Worm (Caenorhabditis elegans): ENCODE data around the gene F23B12.7.

DNA sequence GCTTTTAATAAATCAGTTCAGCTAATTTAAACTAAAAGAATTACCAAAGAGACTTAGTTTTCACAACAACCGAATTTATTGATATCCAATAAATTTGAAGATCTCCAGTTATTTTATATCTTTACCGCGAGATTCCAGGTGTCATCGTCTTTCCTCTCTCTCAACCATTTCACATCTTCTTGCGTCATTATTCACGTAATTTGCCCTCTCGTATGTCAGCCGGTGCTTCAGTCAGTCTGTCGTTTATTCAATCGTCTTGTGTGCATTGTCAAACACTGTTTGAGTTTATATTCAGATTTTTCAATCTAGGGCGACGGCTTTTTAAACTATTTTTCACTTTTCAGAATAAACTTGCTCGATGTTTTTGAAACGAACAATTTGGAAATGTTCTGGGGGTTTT, 12.1 kb upstream of the F23B12.7 start:
- TF ChIP-seq nhr-43 (tag; optimal IDR thresholded peaks at IDR 0.05; ENCODE audit: poor library complexity, severe bottlenecking) (no peak), pqm-1 (tag; optimal IDR thresholded peaks at IDR 0.05) (no peak), snpc-4 (tag; optimal IDR thresholded peaks at IDR 0.05) (no peak), R02D3.7 (tag; optimal IDR thresholded peaks at IDR 0.05) (no peak), egl-27 (tag; optimal IDR thresholded peaks at IDR 0.05) (no peak), ama-1 (optimal IDR thresholded peaks at IDR 0.05) (no peak), ceh-82 (tag; optimal IDR thresholded peaks at IDR 0.05) (no peak)
